Worm (Caenorhabditis elegans): ENCODE data around the gene C27F2.6.
A peak's percentile ranks its signal among the peaks of the same experiment; 100 is the strongest.

Gene C27F2.6

ce11 chrIII:5025136-5025629 lies 44.9 kb upstream of the C27F2.6 start (continued):
- TF ChIP-seq tlp-1 (tag; optimal IDR thresholded peaks at IDR 0.05) = no peak
- no peak for TF ChIP-seq alr-1 (tag; optimal IDR thresholded peaks at IDR 0.05; ENCODE audit: borderline replicate concordance)
- TF ChIP-seq nhr-85 (tag) = peak; percentile 66
- TF ChIP-seq mef-2 (tag; optimal IDR thresholded peaks at IDR 0.05) = no peak
- no peak for TF ChIP-seq aha-1 (tag; optimal IDR thresholded peaks at IDR 0.05)
- TF ChIP-seq nhr-19 (GFP tag; conservative IDR thresholded peaks at IDR 0.05) = peak; percentile 32
- no peak for TF ChIP-seq sptf-1 (tag; optimal IDR thresholded peaks at IDR 0.05)
- no peak for TF ChIP-seq pag-3 (tag; optimal IDR thresholded peaks at IDR 0.05; ENCODE audit: borderline replicate concordance, insufficient read depth)
- no peak for TF ChIP-seq unc-62 (GFP tag; optimal IDR thresholded peaks at IDR 0.05)
- no peak for TF ChIP-seq F16B12.6 (tag; optimal IDR thresholded peaks at IDR 0.05)
- no peak for TF ChIP-seq aly-2 (tag; optimal IDR thresholded peaks at IDR 0.05)
- no peak for TF ChIP-seq nhr-11 (tag; optimal IDR thresholded peaks at IDR 0.05)
- TF ChIP-seq blmp-1 (tag; optimal IDR thresholded peaks at IDR 0.05) = no peak
- TF ChIP-seq nhr-12 (tag; optimal IDR thresholded peaks at IDR 0.05) = no peak
- TF ChIP-seq C34B4.2 (tag; optimal IDR thresholded peaks at IDR 0.05) = no peak
- TF ChIP-seq unc-86 (tag; optimal IDR thresholded peaks at IDR 0.05) = no peak
- TF ChIP-seq ztf-4 (tag; optimal IDR thresholded peaks at IDR 0.05) = peak; percentile 86
- no peak for TF ChIP-seq ces-1 (GFP tag; optimal IDR thresholded peaks at IDR 0.05)
- no peak for TF ChIP-seq lin-14 (GFP tag; optimal IDR thresholded peaks at IDR 0.05)
- TF ChIP-seq snpc-4 (tag; optimal IDR thresholded peaks at IDR 0.05) = no peak
- TF ChIP-seq zag-1 (tag; optimal IDR thresholded peaks at IDR 0.05) = no peak
- TF ChIP-seq rnt-1 (tag; optimal IDR thresholded peaks at IDR 0.05) = peak; percentile 34
- no peak for TF ChIP-seq ceh-90 (tag; optimal IDR thresholded peaks at IDR 0.05)
- TF ChIP-seq nhr-28 (tag; optimal IDR thresholded peaks at IDR 0.05) = no peak
- TF ChIP-seq nhr-237 (tag; optimal IDR thresholded peaks at IDR 0.05) = no peak
- no peak for TF ChIP-seq unc-30 (tag; optimal IDR thresholded peaks at IDR 0.05)
- no peak for TF ChIP-seq lir-3 (tag; optimal IDR thresholded peaks at IDR 0.05; ENCODE audit: poor library complexity)
- TF ChIP-seq lin-15B (tag; optimal IDR thresholded peaks at IDR 0.05) = no peak
- TF ChIP-seq C16A3.4 (tag; optimal IDR thresholded peaks at IDR 0.05) = no peak
- peak in 1 of 2 experiments; percentile 42 for TF ChIP-seq lin-35 (GFP tag; optimal IDR thresholded peaks at IDR 0.05)
- no peak for TF ChIP-seq egl-13 (tag; optimal IDR thresholded peaks at IDR 0.05)
- no peak for TF ChIP-seq snu-23 (GFP tag; optimal IDR thresholded peaks at IDR 0.05)
- peak; percentile 36; the same call in 1 of the 2 replicates for TF ChIP-seq grh-1 (GFP tag; IDR thresholded peaks at IDR 0.05)
- TF ChIP-seq fos-1 (tag; optimal IDR thresholded peaks at IDR 0.05) = no peak
- no peak for TF ChIP-seq fkh-10 (GFP tag; optimal IDR thresholded peaks at IDR 0.05)
- TF ChIP-seq pqm-1 (tag; optimal IDR thresholded peaks at IDR 0.05) = no peak
- no peak for TF ChIP-seq efl-3 (GFP tag; optimal IDR thresholded peaks at IDR 0.05)
- peak; percentile 32 for TF ChIP-seq pax-3 (tag; optimal IDR thresholded peaks at IDR 0.05)
- TF ChIP-seq nhr-90 (tag; optimal IDR thresholded peaks at IDR 0.05; ENCODE audit: poor library complexity) = peak; percentile 39
- TF ChIP-seq nhr-71 (tag; optimal IDR thresholded peaks at IDR 0.05) = peak; percentile 72
- no peak for TF ChIP-seq hlh-17 (GFP tag; optimal IDR thresholded peaks at IDR 0.05; ENCODE audit: borderline replicate concordance)
- peak; percentile 7 for TF ChIP-seq xbp-1 (tag; optimal IDR thresholded peaks at IDR 0.05)
- peak; percentile 22 for TF ChIP-seq swsn-7 (tag; optimal IDR thresholded peaks at IDR 0.05)
- TF ChIP-seq ztf-11 (tag; optimal IDR thresholded peaks at IDR 0.05) = no peak
- TF ChIP-seq skn-1 (tag; optimal IDR thresholded peaks at IDR 0.05) = no peak
- TF ChIP-seq dsc-1 (tag; optimal IDR thresholded peaks at IDR 0.05) = peak; percentile 0
- TF ChIP-seq elt-3 (tag; optimal IDR thresholded peaks at IDR 0.05) = no peak
- TF ChIP-seq nhr-76 (tag; optimal IDR thresholded peaks at IDR 0.05) = no peak
- peak in 2 of 3 experiments; percentile 3 to 9 for TF ChIP-seq dpl-1 (GFP tag; optimal IDR thresholded peaks at IDR 0.05)
- no peak for TF ChIP-seq sup-37 (GFP tag; optimal IDR thresholded peaks at IDR 0.05)
